Fruit fly (Drosophila melanogaster) whole organism, prepupa: ENCODE measurements around the gene CG43182.

Source experiments
- Blimp-1 ChIP-seq: fragments of 200-800 bp; sonication (Bioruptor generic); optimal IDR thresholded peaks from 3 replicates; lab custom pipeline; 2017; ENCODE audit warnings: missing biosample characterization, missing genetic modification characterization, mild to moderate bottlenecking, moderate library complexity, missing genetic modification reagents
- CG10631 ChIP-seq: fragments of 200-800 bp; sonication (Bioruptor generic); optimal IDR thresholded peaks from 2 replicates; lab custom pipeline; 2016; ENCODE audit warnings: missing biosample characterization, missing genetic modification characterization
- CG10669 ChIP-seq: fragments of 200-800 bp; sonication (Bioruptor generic); optimal IDR thresholded peaks from 3 replicates; lab custom pipeline; 2018; ENCODE audit warnings: missing biosample characterization, mild to moderate bottlenecking, missing genetic modification characterization, moderate library complexity
- CG11294 ChIP-seq: fragments of 200-800 bp; sonication (Bioruptor generic); IDR thresholded peaks from 2 replicates; pipeline ENCODE4 v1.3.6; 2022; ENCODE audit warnings: missing biosample characterization, missing genetic modification characterization
- CG11762 ChIP-seq: fragments of 200-800 bp; sonication (Bioruptor generic); optimal IDR thresholded peaks from 3 replicates; lab custom pipeline; 2016; ENCODE audit warnings: missing biosample characterization, missing genetic modification characterization; ENCODE audit not compliant: insufficient read depth
- CG11902 ChIP-seq: fragments of 200-800 bp; sonication (Bioruptor generic); optimal IDR thresholded peaks from 3 replicates; lab custom pipeline; 2016; ENCODE audit warnings: missing biosample characterization, missing genetic modification characterization
- CG15336 ChIP-seq: fragments of 200-800 bp; sonication (Bioruptor generic); IDR thresholded peaks from 2 replicates; pipeline ENCODE4 v1.3.6; 2022; ENCODE audit warnings: missing biosample characterization, missing genetic modification characterization
- CG1621 ChIP-seq: fragments of 200-800 bp; sonication (Bioruptor generic); optimal IDR thresholded peaks from 3 replicates; lab custom pipeline; 2018; ENCODE audit warnings: missing biosample characterization, mild to moderate bottlenecking, missing genetic modification characterization
- CG16779 ChIP-seq: fragments of 200-800 bp; sonication (Bioruptor generic); optimal IDR thresholded peaks from 3 replicates; lab custom pipeline; 2017; ENCODE audit warnings: missing biosample characterization, mild to moderate bottlenecking, missing genetic modification characterization
- CG3032 ChIP-seq: fragments of 200-800 bp; optimal IDR thresholded peaks from 2 replicates; lab custom pipeline; 2019; ENCODE audit warnings: missing biosample characterization, mild to moderate bottlenecking, missing genetic modification characterization, moderate library complexity
- CG31627 ChIP-seq: fragments of 200-800 bp; sonication (Bioruptor generic); optimal IDR thresholded peaks from 3 replicates; lab custom pipeline; 2016; ENCODE audit warnings: missing biosample characterization, missing genetic modification characterization
- CG34406 ChIP-seq: fragments of 200-800 bp; sonication (Bioruptor generic); optimal IDR thresholded peaks from 3 replicates; lab custom pipeline; 2016; ENCODE audit warnings: missing biosample characterization, missing genetic modification characterization
- CG3919 ChIP-seq: fragments of 200-800 bp; sonication (Bioruptor generic); optimal IDR thresholded peaks from 3 replicates; lab custom pipeline; 2016; ENCODE audit warnings: missing biosample characterization, missing genetic modification characterization
- CG6163 ChIP-seq: fragments of 200-800 bp; sonication (Bioruptor generic); IDR thresholded peaks from 3 replicates; pipeline ENCODE4 v1.3.6; 2022; ENCODE audit warnings: missing biosample characterization, missing genetic modification characterization
- CG6276 ChIP-seq: fragments of 200-800 bp; sonication (Bioruptor generic); optimal IDR thresholded peaks from 2 replicates; lab custom pipeline; 2017; ENCODE audit warnings: missing biosample characterization, mild to moderate bottlenecking, missing genetic modification characterization
- CG6792 ChIP-seq: fragments of 200-800 bp; sonication (Bioruptor generic); optimal IDR thresholded peaks from 3 replicates; lab custom pipeline; 2016; ENCODE audit warnings: missing biosample characterization, missing genetic modification characterization
- CG6808 ChIP-seq: fragments of 200-800 bp; sonication (Bioruptor generic); optimal IDR thresholded peaks from 3 replicates; lab custom pipeline; 2017; ENCODE audit warnings: missing biosample characterization, missing genetic modification characterization, mild to moderate bottlenecking, moderate library complexity, missing genetic modification reagents
- CG6854 ChIP-seq: fragments of 200-800 bp; sonication (Bioruptor generic); optimal IDR thresholded peaks from 2 replicates; lab custom pipeline; 2017; ENCODE audit warnings: missing biosample characterization, mild to moderate bottlenecking, missing genetic modification characterization
- CG7368 ChIP-seq: fragments of 200-800 bp; sonication (Bioruptor generic); optimal IDR thresholded peaks from 3 replicates; lab custom pipeline; 2016; ENCODE audit warnings: missing biosample characterization, missing genetic modification characterization
- CG8319 ChIP-seq: fragments of 200-800 bp; sonication (Bioruptor generic); optimal IDR thresholded peaks from 3 replicates; lab custom pipeline; 2016; ENCODE audit warnings: missing biosample characterization, missing genetic modification characterization
- CG9139 ChIP-seq: fragments of 200-800 bp; sonication (Bioruptor generic); optimal IDR thresholded peaks from 3 replicates; lab custom pipeline; 2017; ENCODE audit warnings: missing biosample characterization, mild to moderate bottlenecking, missing genetic modification characterization
- Eip75B ChIP-seq: fragments of 200-800 bp; sonication (Bioruptor generic); optimal IDR thresholded peaks from 3 replicates; lab custom pipeline; 2016; ENCODE audit warnings: missing biosample characterization, missing genetic modification characterization
- Eip78C ChIP-seq: fragments of 200-800 bp; sonication (Bioruptor generic); peaks from one replicate; lab custom pipeline; 2016; ENCODE audit warnings: missing biosample characterization, missing genetic modification characterization
- Ets96B ChIP-seq: fragments of 200-800 bp; optimal IDR thresholded peaks from 2 replicates; lab custom pipeline; 2019; ENCODE audit warnings: missing biosample characterization, mild to moderate bottlenecking, missing genetic modification characterization, moderate library complexity
- Gug ChIP-seq: fragments of 200-800 bp; sonication (Bioruptor generic); IDR thresholded peaks from 2 replicates; pipeline ENCODE4 v1.3.6; 2022; ENCODE audit warnings: missing biosample characterization, missing genetic modification characterization
- Hr38 ChIP-seq: sonication (Bioruptor generic); optimal IDR thresholded peaks from 2 replicates; lab custom pipeline; 2016; ENCODE audit warnings: missing biosample characterization, missing genetic modification characterization
- Hr39 ChIP-seq: fragments of 200-800 bp; sonication (Bioruptor generic); optimal IDR thresholded peaks from 2 replicates; lab custom pipeline; 2016; ENCODE audit warnings: missing biosample characterization, missing genetic modification characterization
- Lpt ChIP-seq: fragments of 200-800 bp; sonication (Bioruptor generic); optimal IDR thresholded peaks from 3 replicates; lab custom pipeline; 2016; ENCODE audit warnings: missing biosample characterization, missing genetic modification characterization
- Met ChIP-seq: fragments of 200-800 bp; sonication (Bioruptor generic); optimal IDR thresholded peaks from 3 replicates; lab custom pipeline; 2016; ENCODE audit warnings: missing biosample characterization, missing genetic modification characterization
- OdsH ChIP-seq: fragments of 200-800 bp; sonication (Bioruptor generic); optimal IDR thresholded peaks from 3 replicates; lab custom pipeline; 2016; ENCODE audit warnings: missing biosample characterization, missing genetic modification characterization
- Smox ChIP-seq: fragments of 200-800 bp; sonication (Bioruptor generic); optimal IDR thresholded peaks from 3 replicates; lab custom pipeline; 2016; ENCODE audit warnings: missing biosample characterization, missing genetic modification characterization
- Sox102F ChIP-seq: fragments of 200-800 bp; sonication (Bioruptor generic); optimal IDR thresholded peaks from 2 replicates; lab custom pipeline; 2016; ENCODE audit warnings: missing biosample characterization, mild to moderate bottlenecking, missing genetic modification characterization
- Sox14 ChIP-seq: fragments of 200-800 bp; sonication (Bioruptor generic); optimal IDR thresholded peaks from 3 replicates; lab custom pipeline; 2016; ENCODE audit warnings: missing biosample characterization, missing genetic modification characterization
- achi ChIP-seq: fragments of 200-800 bp; sonication (Bioruptor generic); optimal IDR thresholded peaks from 3 replicates; lab custom pipeline; 2016; ENCODE audit warnings: missing biosample characterization, missing genetic modification characterization
- acj6 ChIP-seq: fragments of 200-800 bp; sonication (Bioruptor generic); optimal IDR thresholded peaks from 3 replicates; lab custom pipeline; 2016; ENCODE audit warnings: missing biosample characterization, missing genetic modification characterization
- cyc ChIP-seq: fragments of 200-800 bp; sonication (Bioruptor generic); optimal IDR thresholded peaks from 3 replicates; lab custom pipeline; 2016; ENCODE audit warnings: missing biosample characterization, missing genetic modification characterization
- dac ChIP-seq: fragments of 200-800 bp; sonication (Bioruptor generic); optimal IDR thresholded peaks from 2 replicates; lab custom pipeline; 2017; ENCODE audit warnings: missing biosample characterization, mild to moderate bottlenecking, missing genetic modification characterization
- dsx ChIP-seq: fragments of 200-800 bp; optimal IDR thresholded peaks from 3 replicates; lab custom pipeline; 2019; ENCODE audit warnings: missing biosample characterization, mild to moderate bottlenecking, missing genetic modification characterization, moderate library complexity; ENCODE audit not compliant: poor library complexity, severe bottlenecking
- eg ChIP-seq: fragments of 200-800 bp; sonication (Bioruptor generic); IDR thresholded peaks from 3 replicates; pipeline ENCODE4 v1.3.6; 2022; ENCODE audit warnings: missing biosample characterization, missing genetic modification characterization
- esn ChIP-seq: fragments of 200-800 bp; sonication (Bioruptor generic); optimal IDR thresholded peaks from 2 replicates; lab custom pipeline; 2016; ENCODE audit warnings: missing biosample characterization, mild to moderate bottlenecking, missing genetic modification characterization, moderate library complexity
- fd59A ChIP-seq: fragments of 200-800 bp; sonication (Bioruptor generic); optimal IDR thresholded peaks from 2 replicates; lab custom pipeline; 2017; ENCODE audit warnings: missing biosample characterization, mild to moderate bottlenecking, missing genetic modification characterization, missing genetic modification reagents
- fkh ChIP-seq: fragments of 200-800 bp; sonication (Bioruptor generic); optimal IDR thresholded peaks from 3 replicates; lab custom pipeline; 2017; ENCODE audit warnings: missing biosample characterization, mild to moderate bottlenecking, missing genetic modification characterization, moderate library complexity
- lz ChIP-seq: fragments of 200-800 bp; sonication (Bioruptor generic); optimal IDR thresholded peaks from 3 replicates; lab custom pipeline; 2016; ENCODE audit warnings: missing biosample characterization, missing genetic modification characterization
- net ChIP-seq: fragments of 200-800 bp; sonication (Bioruptor generic); optimal IDR thresholded peaks from 3 replicates; lab custom pipeline; 2016; ENCODE audit warnings: missing biosample characterization, missing genetic modification characterization
- pdm3 ChIP-seq: fragments of 200-800 bp; sonication (Bioruptor generic); optimal IDR thresholded peaks from 3 replicates; lab custom pipeline; 2016; ENCODE audit warnings: missing biosample characterization, missing genetic modification characterization
- spab ChIP-seq: fragments of 200-800 bp; sonication (Bioruptor generic); optimal IDR thresholded peaks from 2 replicates; lab custom pipeline; 2017; ENCODE audit warnings: missing biosample characterization, mild to moderate bottlenecking, missing genetic modification characterization, missing genetic modification reagents
- ss ChIP-seq, 2 experiments: fragments of 200-800 bp; sonication (Bioruptor generic); optimal IDR thresholded peaks; 2 replicates in 1 of 2; 3 replicates in 1 of 2; lab custom pipeline; 2017 to 2018; ENCODE audit warnings: mild to moderate bottlenecking in 2 of 2, missing biosample characterization in 2 of 2, missing genetic modification characterization in 2 of 2, moderate library complexity in 1 of 2
- svp ChIP-seq: fragments of 200-800 bp; sonication (Bioruptor generic); peaks from one replicate; lab custom pipeline; 2016; ENCODE audit warnings: missing biosample characterization, missing genetic modification characterization
- topi ChIP-seq: fragments of 200-800 bp; sonication (Bioruptor generic); optimal IDR thresholded peaks from 3 replicates; lab custom pipeline; 2016; ENCODE audit warnings: missing biosample characterization, missing genetic modification characterization

CG43182 gene

dm6 chrX:379527-379926 is 26.7 kb downstream of the CG43182 start:
- TF ChIP-seq Sox14 (GFP tag; lab: Kevin White, UChicago) (peak; percentile 11), CG8319 (GFP tag; lab: Kevin White, UChicago) (no peak), ss (GFP tag; optimal IDR thresholded peaks at IDR 0.05; lab: Kevin White, UChicago) (peak; percentile 58 to 63), CG3032 (tag; lab: Kevin White, UChicago) (peak; percentile 75), fd59A (GFP tag; lab: Kevin White, UChicago) (peak; percentile 55), Hr38 (no peak), cyc (GFP tag; lab: Kevin White, UChicago) (peak; percentile 18), CG15336 (GFP tag; lab: Robert Waterston, UW) (no peak), spab (GFP tag; lab: Kevin White, UChicago) (peak; percentile 43), pdm3 (peak; percentile 31), topi (GFP tag; lab: Kevin White, UChicago) (peak; percentile 36), acj6 (GFP tag; lab: Kevin White, UChicago) (peak; percentile 33), Hr39 (GFP tag; lab: Kevin White, UChicago) (no peak), esn (peak; percentile 35), CG6792 (peak; percentile 29), net (GFP tag; lab: Kevin White, UChicago) (no peak), dac (GFP tag; lab: Kevin White, UChicago) (no peak), svp (GFP tag; lab: Kevin White, UChicago) (peak; percentile 67), Eip78C (peak; percentile 87), Blimp-1 (GFP tag; lab: Kevin White, UChicago) (no peak), CG34406 (peak; percentile 14), dsx (GFP tag; lab: Kevin White, UChicago) (peak; percentile 65), fkh (GFP tag; lab: Kevin White, UChicago) (no peak), achi (GFP tag; lab: Kevin White, UChicago) (peak; percentile 34), CG16779 (tag; lab: Kevin White, UChicago) (no peak), CG31627 (GFP tag; lab: Kevin White, UChicago) (peak; percentile 7), Met (GFP tag; lab: Kevin White, UChicago) (peak; percentile 27), CG6808 (peak; percentile 56), Eip75B (GFP tag; lab: Kevin White, UChicago) (peak; percentile 51), CG9139 (GFP tag; lab: Kevin White, UChicago) (no peak), CG6163 (GFP tag; lab: Robert Waterston, UW) (no peak), CG10631 (GFP tag; lab: Kevin White, UChicago) (peak; percentile 58), CG10669 (peak; percentile 64), CG6854 (no peak), Smox (peak; percentile 22), Ets96B (tag; lab: Kevin White, UChicago) (peak; percentile 69), OdsH (GFP tag; lab: Kevin White, UChicago) (peak; percentile 2), CG1621 (no peak), lz (GFP tag; lab: Kevin White, UChicago) (peak; percentile 21), CG3919 (peak; percentile 36)

dm6 chrX:385751-386492 is 33.1 kb downstream of the CG43182 start:
- TF ChIP-seq spab (GFP tag; lab: Kevin White, UChicago) (no peak), CG31627 (GFP tag; lab: Kevin White, UChicago) (peak; percentile 2), dsx (GFP tag; lab: Kevin White, UChicago) (no peak), dac (GFP tag; lab: Kevin White, UChicago) (no peak), eg (no peak), CG6276 (GFP tag; lab: Kevin White, UChicago) (no peak), CG6808 (no peak), ss (GFP tag; optimal IDR thresholded peaks at IDR 0.05; lab: Kevin White, UChicago) (peak; percentile 21 to 97), Sox102F (GFP tag; lab: Kevin White, UChicago) (peak; percentile 29), CG11902 (peak; percentile 14), Hr39 (GFP tag; lab: Kevin White, UChicago) (peak; percentile 38), Lpt (no peak), CG11762 (GFP tag; lab: Kevin White, UChicago) (no peak), CG16779 (tag; lab: Kevin White, UChicago) (no peak), CG7368 (GFP tag; lab: Kevin White, UChicago) (no peak), CG11294 (GFP tag; lab: Robert Waterston, UW) (no peak), esn (peak; percentile 50), Sox14 (GFP tag; lab: Kevin White, UChicago) (peak; percentile 2), Gug (GFP tag; lab: Robert Waterston, UW) (no peak), Eip75B (GFP tag; lab: Kevin White, UChicago) (peak; percentile 9), Blimp-1 (GFP tag; lab: Kevin White, UChicago) (no peak), CG10631 (GFP tag; lab: Kevin White, UChicago) (no peak), CG1621 (no peak)
